Fruit fly (Drosophila melanogaster) ovary, adult (tissue): Measurements from ENCODE around the gene JYalpha.

Experiments
- CG17801 ChIP-seq: fragments of 200-800 bp; optimal IDR thresholded peaks from 2 replicates; lab custom pipeline; 2019; ENCODE audit warnings: missing biosample characterization, mild to moderate bottlenecking, missing genetic modification characterization, moderate library complexity; ENCODE audit not compliant: partially characterized antibody

The JYalpha gene

dm6 chr4:579-978 is at the start of gene JYalpha:
Gene JYalpha (plus strand): TSS chr4:879.
- no peak for TF ChIP-seq CG17801 (GFP tag; lab: Kevin White, UChicago)

DNA sequence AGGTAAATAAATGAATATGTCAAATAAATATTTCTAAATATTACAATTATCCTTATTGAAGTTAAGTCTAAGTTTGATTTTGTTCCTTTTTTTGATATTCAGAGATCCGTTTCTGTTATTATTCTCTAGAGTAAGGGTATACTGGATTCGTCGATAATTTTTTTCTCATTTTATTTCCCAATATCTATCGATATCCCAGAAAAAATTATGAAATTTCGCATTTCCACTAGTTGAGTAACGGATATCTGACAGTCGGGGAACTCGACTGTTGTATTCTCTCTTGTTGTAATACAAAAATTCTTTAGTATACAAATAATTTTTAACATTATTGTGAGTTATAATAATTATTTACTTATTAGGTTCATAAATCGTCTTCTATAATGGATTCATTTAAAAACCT is 730 bp downstream of the JYalpha start:
- TF ChIP-seq CG17801 (GFP tag; lab: Kevin White, UChicago), result no peak

DNA sequence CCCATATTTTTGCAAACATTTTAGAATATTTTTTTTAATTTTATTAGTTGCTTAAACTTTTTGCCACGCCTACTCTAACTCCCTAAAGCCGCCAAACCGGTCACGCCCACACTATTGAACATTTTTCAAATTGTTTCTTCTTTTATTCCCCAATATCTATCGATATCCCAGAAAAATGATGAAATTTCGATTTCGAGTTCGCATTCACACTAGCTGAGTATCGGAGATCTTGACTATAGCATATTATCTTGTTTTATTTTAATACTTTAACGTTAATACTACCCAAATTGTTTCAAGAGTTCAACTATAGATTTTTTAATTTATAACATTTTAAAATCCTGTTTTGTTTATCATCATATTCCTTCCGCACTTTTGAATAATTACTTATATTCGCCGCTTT is 41.7 kb downstream of the JYalpha start:
- TF ChIP-seq CG17801 (GFP tag; lab: Kevin White, UChicago), result no peak

DNA sequence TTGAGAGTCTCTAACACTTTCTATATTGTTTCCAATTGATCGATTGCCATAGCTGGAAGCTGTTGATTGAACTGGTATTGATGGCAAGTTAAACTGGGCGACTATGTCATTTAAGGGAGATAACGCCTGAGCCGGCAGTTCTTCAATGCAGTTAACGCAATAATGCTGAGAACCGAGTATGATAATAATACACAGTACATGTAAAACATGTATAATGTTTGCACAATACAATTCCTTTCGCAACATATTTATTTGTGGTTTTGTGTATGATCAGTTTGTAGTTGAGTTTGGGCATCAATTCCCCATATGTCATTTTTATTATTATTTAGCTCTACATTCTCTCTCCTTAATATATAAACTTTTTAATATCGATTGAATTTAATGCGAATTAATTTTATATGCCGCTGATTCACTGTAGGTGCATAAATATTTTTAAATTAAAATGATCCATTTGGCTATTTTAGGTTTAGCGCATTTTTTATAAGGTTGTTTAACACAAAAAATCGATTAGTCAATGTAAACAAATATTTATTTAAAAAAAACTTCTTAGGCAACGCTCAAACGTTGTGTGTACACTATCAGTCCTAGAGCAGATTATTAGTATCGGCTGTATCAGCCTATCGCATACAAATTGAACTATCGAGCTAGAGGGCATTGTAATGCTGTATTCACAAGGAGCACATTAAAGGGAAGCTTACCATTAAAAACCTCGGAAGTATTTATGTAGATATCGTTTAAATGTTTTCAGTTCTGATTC is 42.7 kb downstream of the JYalpha start, which contains the start of gene PlexB:
PlexB (minus strand) TSS at position 600 of the 757 bp plus-strand sequence.
- no peak for TF ChIP-seq CG17801 (GFP tag; lab: Kevin White, UChicago)

dm6 chr4:43936-44260 is 43.2 kb downstream of the JYalpha start:
- TF ChIP-seq CG17801 (GFP tag; lab: Kevin White, UChicago), result no peak

DNA sequence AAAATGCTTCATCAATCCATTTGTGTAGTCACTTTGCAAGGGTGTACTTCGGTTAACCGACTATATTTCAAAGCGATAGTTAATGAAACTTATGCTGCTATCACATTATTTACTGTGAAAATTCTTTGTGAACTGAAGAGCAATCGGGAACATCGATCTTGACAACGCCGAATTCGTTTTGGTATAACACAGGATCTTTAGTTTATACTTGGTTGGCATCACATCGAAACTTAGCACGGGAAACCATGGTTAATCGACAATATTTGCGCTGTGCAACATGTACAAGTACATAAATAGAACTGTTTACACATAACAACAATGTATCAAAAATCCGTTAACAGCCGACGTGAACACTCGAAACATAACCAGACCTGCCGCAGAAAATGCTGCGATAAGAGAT is 44.1 kb downstream of the JYalpha start:
- TF ChIP-seq CG17801 (GFP tag; lab: Kevin White, UChicago), result no peak

dm6 chr4:46484-46883 is 45.8 kb downstream of the JYalpha start:
- no peak for TF ChIP-seq CG17801 (GFP tag; lab: Kevin White, UChicago)

dm6 chr4:46942-47527 is 46.4 kb downstream of the JYalpha start:
- TF ChIP-seq CG17801 (GFP tag; lab: Kevin White, UChicago), result no peak

dm6 chr4:54633-55032 is 54.0 kb downstream of the JYalpha start:
- TF ChIP-seq CG17801 (GFP tag; lab: Kevin White, UChicago), result no peak
